Worm (Caenorhabditis elegans): ENCODE measurements around the gene sri-42.

- TF ChIP-seq egl-44 (GFP tag; IDR thresholded peaks at IDR 0.05) (no peak), pbrm-1 (GFP tag; IDR thresholded peaks at IDR 0.05) (no peak), hmg-1.2 (GFP tag; IDR thresholded peaks at IDR 0.05) (no peak)
These were observed 5.0 kb downstream of the sri-42 start, which contains the start of gene sri-54 for ce11 chrII:3137804-3138203.

Data from whole organism, young adult.